Fruit fly (Drosophila melanogaster) whole organism, wandering third instar larva: Measurements from ENCODE around the gene CG15260.

ENCODE experiments used
- CG9705 ChIP-seq: fragments of 200-800 bp; sonication (Bioruptor generic); optimal IDR thresholded peaks from 2 replicates; lab custom pipeline; 2018; ENCODE audit warnings: missing biosample characterization, mild to moderate bottlenecking, missing genetic modification characterization
- Hr78 ChIP-seq: fragments of >200 bp; optimal IDR thresholded peaks from 2 replicates; lab custom pipeline; 2017; ENCODE audit warnings: missing biosample characterization, missing genetic modification characterization
- OdsH ChIP-seq: fragments of 200-800 bp; sonication (Bioruptor generic); optimal IDR thresholded peaks from 2 replicates; lab custom pipeline; 2016; ENCODE audit warnings: missing biosample characterization, mild to moderate bottlenecking, missing genetic modification characterization
- Rel ChIP-seq, 2 experiments: fragments of 200-800 bp; sonication (Bioruptor generic) in 1 of 2; optimal IDR thresholded peaks; 2 replicates in 1 of 2; 3 replicates in 1 of 2; lab custom pipeline; 2016 to 2019; ENCODE audit warnings: mild to moderate bottlenecking in 2 of 2, missing biosample characterization in 2 of 2, missing genetic modification characterization in 2 of 2, moderate library complexity in 1 of 2
- Sp1 ChIP-seq: fragments of 200-800 bp; sonication (Bioruptor generic); optimal IDR thresholded peaks from 3 replicates; lab custom pipeline; 2019; ENCODE audit warnings: missing biosample characterization, mild to moderate bottlenecking, missing genetic modification characterization, moderate library complexity
- foxo ChIP-seq, 2 experiments: fragments of 200-800 bp; sonication (Bioruptor generic); optimal IDR thresholded peaks; 2 replicates in 1 of 2; 3 replicates in 1 of 2; lab custom pipeline; 2016 to 2017; ENCODE audit warnings: missing biosample characterization in 2 of 2, missing genetic modification characterization in 2 of 2
- fru ChIP-seq: fragments of 200-800 bp; sonication (Bioruptor generic); optimal IDR thresholded peaks from 3 replicates; lab custom pipeline; 2016; ENCODE audit warnings: missing biosample characterization, mild to moderate bottlenecking, missing genetic modification characterization
- h ChIP-seq: fragments of 200-800 bp; sonication (Bioruptor generic); optimal IDR thresholded peaks from 3 replicates; lab custom pipeline; 2016; ENCODE audit warnings: missing biosample characterization, mild to moderate bottlenecking, missing genetic modification characterization
- pan ChIP-seq: fragments of >200 bp; optimal IDR thresholded peaks from 2 replicates; lab custom pipeline; 2017
- woc ChIP-seq: sonication (Bioruptor generic); optimal IDR thresholded peaks from 2 replicates; lab custom pipeline; 2016; ENCODE audit warnings: missing biosample characterization, mild to moderate bottlenecking, missing genetic modification characterization

DNA sequence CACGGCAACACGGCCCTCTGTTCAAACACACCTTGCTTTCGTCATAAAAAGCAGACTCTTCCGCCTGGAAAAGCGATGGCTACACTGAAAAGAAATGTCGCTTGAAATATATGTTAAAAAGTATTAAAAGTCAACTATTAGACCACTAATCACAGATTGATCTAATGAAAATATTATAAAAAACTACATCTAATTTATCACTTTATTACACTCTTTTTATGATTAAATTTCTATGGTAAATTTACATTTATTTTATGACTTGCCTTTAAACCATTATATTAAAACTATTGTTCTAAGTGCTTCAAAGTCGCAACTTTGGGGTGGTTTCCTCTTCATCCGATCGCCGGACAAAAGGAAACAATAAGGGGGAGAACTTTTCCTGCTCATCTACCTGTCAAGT lies 24.4 kb upstream of the CG15260 start:
- TF ChIP-seq CG9705 (no peak), pan (lab: Kevin White, UChicago) (no peak), h (no peak), fru (no peak), woc (no peak), Rel (GFP tag; optimal IDR thresholded peaks at IDR 0.05; lab: Kevin White, UChicago) (no peak), Rel (tag; optimal IDR thresholded peaks at IDR 0.05; lab: Kevin White, UChicago) (no peak), foxo (GFP tag; optimal IDR thresholded peaks at IDR 0.05; lab: Kevin White, UChicago) (no peak), Sp1 (GFP tag; lab: Kevin White, UChicago) (no peak), Hr78 (no peak), OdsH (GFP tag; lab: Kevin White, UChicago) (no peak)
